Worm (Caenorhabditis elegans): ENCODE data around the gene dmd-7.

The dmd-7 gene

ce11 chrV:6222779-6223276 lies 23.9 kb upstream of the dmd-7 start:
- TF ChIP-seq blmp-1 (tag; optimal IDR thresholded peaks at IDR 0.05; ENCODE audit: insufficient read depth) (peak; percentile 2), lsy-2 (tag; optimal IDR thresholded peaks at IDR 0.05) (peak in 1 of 2 experiments; percentile 2), aly-2 (tag; optimal IDR thresholded peaks at IDR 0.05) (no peak), nhr-11 (tag; optimal IDR thresholded peaks at IDR 0.05) (no peak), sma-9 (GFP tag; optimal IDR thresholded peaks at IDR 0.05) (peak; percentile 17), sma-9 (tag; optimal IDR thresholded peaks at IDR 0.05) (no peak)

DNA sequence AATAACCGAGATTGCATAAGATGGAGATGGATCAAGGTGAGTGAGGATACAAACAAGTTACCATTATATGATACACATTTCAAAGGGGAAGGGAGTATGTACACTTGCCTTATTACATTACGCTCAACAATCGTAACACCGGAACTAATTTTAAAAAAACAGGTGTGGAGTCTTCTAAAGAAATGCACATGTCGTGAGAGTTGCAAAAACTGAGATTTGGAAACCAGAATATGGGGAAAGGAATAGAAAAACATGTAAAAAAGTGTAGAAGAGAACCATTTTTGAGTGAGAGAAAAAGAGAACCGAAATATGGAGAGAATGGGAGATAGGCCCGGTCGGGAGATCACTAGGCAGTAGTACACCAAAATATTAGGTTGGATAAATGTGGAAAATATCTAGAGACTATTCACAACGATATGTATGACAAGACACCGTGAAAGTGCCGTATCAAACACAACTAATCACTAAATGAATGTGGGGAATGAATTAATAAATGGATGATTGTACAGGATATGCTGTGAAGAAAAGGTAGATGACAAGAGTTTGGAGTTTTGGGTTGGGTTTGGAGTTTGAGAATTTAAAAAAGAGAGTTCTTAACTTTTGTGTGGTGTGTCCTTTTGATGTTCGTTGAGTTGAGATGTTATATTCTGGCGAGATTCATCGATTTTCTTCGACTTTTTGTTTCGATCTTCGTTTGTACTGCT lies 23.3 kb upstream of the dmd-7 start:
- peak; percentile 31 for TF ChIP-seq sma-9 (GFP tag; optimal IDR thresholded peaks at IDR 0.05)
- TF ChIP-seq sma-9 (tag; optimal IDR thresholded peaks at IDR 0.05) = no peak
- TF ChIP-seq nhr-237 (tag; optimal IDR thresholded peaks at IDR 0.05) = no peak
- peak; percentile 11 for TF ChIP-seq mab-5 (tag; optimal IDR thresholded peaks at IDR 0.05)

DNA sequence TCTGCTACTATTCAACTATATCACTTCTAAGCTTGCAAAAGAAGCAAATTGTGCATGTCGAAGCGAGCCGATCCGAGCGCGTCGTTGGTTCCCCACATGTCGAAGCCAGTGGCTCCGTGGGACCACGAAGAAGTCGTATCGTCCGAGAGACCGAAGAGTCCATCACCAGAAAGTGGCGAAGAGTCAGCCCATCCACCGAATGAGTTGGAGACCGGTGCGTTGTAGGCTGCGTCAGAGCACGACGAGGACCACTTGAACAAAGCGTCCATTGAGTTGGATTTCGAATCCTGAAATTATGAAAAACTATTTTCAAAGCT lies 22.8 kb upstream of the dmd-7 start:
- TF ChIP-seq peb-1 (tag; optimal IDR thresholded peaks at IDR 0.05) (no peak), ama-1 (optimal IDR thresholded peaks at IDR 0.05) (no peak), ztf-4 (tag; optimal IDR thresholded peaks at IDR 0.05) (no peak), mab-5 (tag; optimal IDR thresholded peaks at IDR 0.05) (no peak), nhr-77 (tag; optimal IDR thresholded peaks at IDR 0.05) (no peak), lin-13 (GFP tag; optimal IDR thresholded peaks at IDR 0.05) (no peak), dmd-4 (tag; optimal IDR thresholded peaks at IDR 0.05) (no peak), fos-1 (tag; optimal IDR thresholded peaks at IDR 0.05) (no peak)

DNA sequence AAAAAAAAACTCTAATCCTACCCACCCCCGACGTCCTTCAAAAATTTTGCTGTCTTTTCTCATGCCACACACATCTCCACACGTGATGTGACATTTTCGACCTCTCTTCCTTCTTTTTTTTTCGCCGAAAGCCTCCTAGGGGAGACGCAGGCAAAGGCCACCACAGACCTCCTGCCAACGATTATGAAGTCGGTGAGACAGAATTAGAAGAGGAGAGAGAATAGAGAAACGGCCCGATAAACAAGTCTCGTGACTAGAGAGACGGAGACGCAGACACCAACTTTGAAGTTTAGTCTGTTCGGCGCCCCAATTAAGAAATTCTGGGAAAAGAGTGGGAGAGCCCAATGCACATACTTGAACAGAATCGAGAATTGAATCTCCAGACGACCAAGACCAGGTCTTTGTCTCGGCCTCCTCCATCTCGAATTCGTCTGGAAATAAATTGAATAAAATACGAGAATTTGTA lies 22.2 kb upstream of the dmd-7 start:
- TF ChIP-seq mab-5 (tag; optimal IDR thresholded peaks at IDR 0.05) (peak; percentile 91), lin-39 (tag; optimal IDR thresholded peaks at IDR 0.05) (peak; percentile 15), ztf-11 (tag; optimal IDR thresholded peaks at IDR 0.05) (no peak), nhr-129 (tag; optimal IDR thresholded peaks at IDR 0.05) (peak; percentile 98), nhr-10 (tag; optimal IDR thresholded peaks at IDR 0.05) (peak; percentile 83), R02D3.7 (tag; optimal IDR thresholded peaks at IDR 0.05) (no peak), crh-2 (tag; optimal IDR thresholded peaks at IDR 0.05) (peak; percentile 98), blmp-1 (tag; optimal IDR thresholded peaks at IDR 0.05; ENCODE audit: insufficient read depth) (peak; percentile 27), mbf-1 (tag; optimal IDR thresholded peaks at IDR 0.05) (peak; percentile 28), lsy-2 (tag; optimal IDR thresholded peaks at IDR 0.05) (peak; percentile 80 to 94), unc-39 (tag; optimal IDR thresholded peaks at IDR 0.05) (no peak), gmeb-1 (tag; optimal IDR thresholded peaks at IDR 0.05) (peak; percentile 85), egl-27 (tag; optimal IDR thresholded peaks at IDR 0.05) (peak; percentile 96), nhr-23 (tag; optimal IDR thresholded peaks at IDR 0.05) (peak; percentile 70), nhr-21 (tag; optimal IDR thresholded peaks at IDR 0.05) (peak; percentile 97), aly-2 (tag; optimal IDR thresholded peaks at IDR 0.05) (no peak), lin-13 (GFP tag; optimal IDR thresholded peaks at IDR 0.05) (peak; percentile 94), elt-3 (tag; optimal IDR thresholded peaks at IDR 0.05) (no peak), F13H6.1 (tag; optimal IDR thresholded peaks at IDR 0.05) (peak; percentile 98), ZK546.5 (tag; optimal IDR thresholded peaks at IDR 0.05) (peak; percentile 52), sma-3 (GFP tag; optimal IDR thresholded peaks at IDR 0.05) (peak; percentile 96), elt-1 (tag; optimal IDR thresholded peaks at IDR 0.05) (no peak), peb-1 (tag; optimal IDR thresholded peaks at IDR 0.05) (no peak), nhr-12 (tag; optimal IDR thresholded peaks at IDR 0.05) (peak; percentile 24), nhr-77 (tag; optimal IDR thresholded peaks at IDR 0.05) (peak; percentile 64), dmd-4 (tag; optimal IDR thresholded peaks at IDR 0.05) (no peak), nhr-6 (tag; optimal IDR thresholded peaks at IDR 0.05) (peak; percentile 90), fos-1 (tag; optimal IDR thresholded peaks at IDR 0.05) (peak; percentile 85), alr-1 (tag; optimal IDR thresholded peaks at IDR 0.05) (no peak), ceh-82 (tag; optimal IDR thresholded peaks at IDR 0.05) (no peak), skn-1 (tag; optimal IDR thresholded peaks at IDR 0.05) (no peak), lin-11 (tag; optimal IDR thresholded peaks at IDR 0.05) (peak; percentile 96), unc-62 (GFP tag; optimal IDR thresholded peaks at IDR 0.05) (peak; percentile 88), sma-9 (GFP tag; optimal IDR thresholded peaks at IDR 0.05) (peak; percentile 99), sma-9 (tag; optimal IDR thresholded peaks at IDR 0.05) (no peak), C34F6.9 (tag; optimal IDR thresholded peaks at IDR 0.05) (peak; percentile 98), snpc-4 (tag; optimal IDR thresholded peaks at IDR 0.05) (peak; percentile 60), sem-4 (tag; optimal IDR thresholded peaks at IDR 0.05) (peak; percentile 93), ztf-1 (GFP tag; conservative IDR thresholded peaks at IDR 0.05) (no peak), zag-1 (tag; optimal IDR thresholded peaks at IDR 0.05) (peak; percentile 97), ceh-16 (tag; optimal IDR thresholded peaks at IDR 0.05) (peak; percentile 65), nhr-25 (tag; optimal IDR thresholded peaks at IDR 0.05) (peak; percentile 98), nhr-237 (tag; optimal IDR thresholded peaks at IDR 0.05) (peak; percentile 37)

Data from whole organism, L2 larva.